Worm (Caenorhabditis elegans) whole organism, L4/young adult: ENCODE data around the gene sut-2.

ENCODE experiments used
- W03F9.2 ChIP-seq: fragments of 150-350 bp; optimal IDR thresholded peaks from 2 replicates; lab custom pipeline; 2014; ENCODE audit warnings: missing biosample characterization, missing genetic modification characterization
- dao-5 ChIP-seq: sonication (generic microtip); optimal IDR thresholded peaks from 2 replicates; lab custom pipeline; 2016; ENCODE audit warnings: missing genotype, missing genetic modification characterization, moderate library complexity, missing compliant biosample characterization
- him-1 ChIP-seq: sonication (generic microtip); optimal IDR thresholded peaks from 2 replicates; lab custom pipeline; 2016; ENCODE audit warnings: missing genotype, missing genetic modification reagents, missing genetic modification characterization, missing compliant biosample characterization

The sut-2 gene

ce11 chrV:4512733-4513132 is 57.1 kb downstream of the sut-2 start, which contains the start of gene T28F12.1:
Gene T28F12.1 (plus strand): TSS chrV:4513033.
- TF ChIP-seq W03F9.2 (tag; lab: Kevin White, UChicago) (no peak), him-1 (tag; lab: Kevin White, UChicago) (no peak), dao-5 (no peak)
